Fruit fly (Drosophila melanogaster) whole organism, embryonic: ENCODE results near the gene Mvd.
A peak's percentile ranks its signal among the peaks of the same experiment; 100 is the strongest.

Source experiments
- Awh ChIP-seq: fragments of 200-800 bp; sonication (Bioruptor generic); IDR thresholded peaks from 2 replicates; pipeline ENCODE4, ENCODE4 v1.3.6; 2022; ENCODE audit warnings: missing biosample characterization, missing genetic modification characterization
- CG14667 ChIP-seq: fragments of 200-800 bp; sonication (Bioruptor generic); IDR thresholded peaks from 2 replicates; pipeline ENCODE4 v1.3.6; 2022; ENCODE audit warnings: missing biosample characterization, missing genetic modification characterization
- CG1603 ChIP-seq: fragments of 200-800 bp; sonication (Bioruptor generic); optimal IDR thresholded peaks from 2 replicates; lab custom pipeline; 2019; ENCODE audit warnings: missing biosample characterization, mild to moderate bottlenecking, missing genetic modification characterization, moderate library complexity
- CG16813 ChIP-seq: fragments of 200-800 bp; sonication (Bioruptor generic); IDR thresholded peaks from 3 replicates; pipeline ENCODE4 v1.3.6; 2022; ENCODE audit warnings: missing biosample characterization, missing genetic modification characterization; ENCODE audit not compliant: partially characterized antibody
- CG17802 ChIP-seq: fragments of 200-800 bp; sonication (Bioruptor generic); optimal IDR thresholded peaks from 2 replicates; lab custom pipeline; 2018; ENCODE audit warnings: missing biosample characterization, mild to moderate bottlenecking, missing genetic modification characterization, moderate library complexity
- CG18599 ChIP-seq: fragments of 200-800 bp; sonication (Bioruptor generic); optimal IDR thresholded peaks from 3 replicates; lab custom pipeline; 2017; ENCODE audit warnings: missing biosample characterization, missing genetic modification characterization, mild to moderate bottlenecking, moderate library complexity, missing genetic modification reagents
- CG18764 ChIP-seq: fragments of 200-800 bp; sonication (Bioruptor generic); optimal IDR thresholded peaks from 3 replicates; lab custom pipeline; 2016; ENCODE audit warnings: missing biosample characterization, missing genetic modification characterization
- CG2120 ChIP-seq: fragments of 200-800 bp; sonication (Bioruptor generic); optimal IDR thresholded peaks from 3 replicates; lab custom pipeline; 2016; ENCODE audit warnings: missing biosample characterization, missing genetic modification characterization
- CG2678 ChIP-seq: fragments of 200-800 bp; sonication (Bioruptor generic); optimal IDR thresholded peaks from 3 replicates; lab custom pipeline; 2019; ENCODE audit warnings: missing biosample characterization, mild to moderate bottlenecking, missing genetic modification characterization, moderate library complexity
- CG32532 ChIP-seq: fragments of 200-800 bp; sonication (Bioruptor generic); IDR thresholded peaks from 2 replicates; pipeline ENCODE4 v1.3.6; 2022; ENCODE audit warnings: missing biosample characterization, missing genetic modification characterization
- CG8290 ChIP-seq, 3 experiments: fragments of 200-800 bp; sonication (Bioruptor generic); optimal IDR thresholded peaks; 2 replicates each; lab custom pipeline; 2016 to 2019; ENCODE audit warnings: missing biosample characterization in 3 of 3, missing genetic modification characterization in 3 of 3, mild to moderate bottlenecking in 2 of 3, moderate library complexity in 1 of 3
- CG8944 ChIP-seq: fragments of 200-800 bp; sonication (Bioruptor generic); optimal IDR thresholded peaks from 3 replicates; lab custom pipeline; 2016; ENCODE audit warnings: missing biosample characterization, missing genetic modification characterization
- Ets97D ChIP-seq: fragments of 200-800 bp; sonication (Bioruptor generic); optimal IDR thresholded peaks from 3 replicates; lab custom pipeline; 2016; ENCODE audit warnings: missing biosample characterization, missing genetic modification characterization
- Fer1 ChIP-seq: fragments of 200-800 bp; sonication (Bioruptor generic); optimal IDR thresholded peaks from 2 replicates; lab custom pipeline; 2017; ENCODE audit warnings: missing biosample characterization, mild to moderate bottlenecking, missing genetic modification characterization
- Hr78 ChIP-seq, 2 experiments: fragments of 200-800 bp in 1 of 2; fragments of >200 bp in 1 of 2; sonication (Bioruptor generic) in 1 of 2; optimal IDR thresholded peaks; 2 replicates each; lab custom pipeline; 2017 to 2019; ENCODE audit warnings: missing biosample characterization in 2 of 2, missing genetic modification characterization in 2 of 2, mild to moderate bottlenecking in 1 of 2, moderate library complexity in 1 of 2
- Hsf ChIP-seq: fragments of 200-800 bp; sonication (Bioruptor generic); optimal IDR thresholded peaks from 3 replicates; lab custom pipeline; 2016; ENCODE audit warnings: missing biosample characterization, missing genetic modification characterization
- Lhr ChIP-seq: fragments of 200-800 bp; sonication (Bioruptor generic); optimal IDR thresholded peaks from 3 replicates; lab custom pipeline; 2017; ENCODE audit warnings: mild to moderate bottlenecking, missing biosample characterization, missing genetic modification reagents, missing genetic modification characterization
- Med ChIP-seq: fragments of 200-800 bp; sonication (Bioruptor generic); peaks from one replicate; lab custom pipeline; 2016; ENCODE audit warnings: missing biosample characterization, missing genetic modification characterization, mild to moderate bottlenecking, inconsistent platforms, moderate library complexity
- Meics ChIP-seq: fragments of 200-800 bp; sonication (Bioruptor generic); optimal IDR thresholded peaks from 2 replicates; lab custom pipeline; 2017; ENCODE audit warnings: missing biosample characterization, mild to moderate bottlenecking, missing genetic modification characterization
- Mrtf ChIP-seq: fragments of 200-800 bp; sonication (Bioruptor generic); IDR thresholded peaks from 3 replicates; pipeline ENCODE4 v1.3.6; 2022; ENCODE audit warnings: missing biosample characterization, missing genetic modification characterization
- Nf-YB ChIP-seq: fragments of 200-800 bp; sonication (Bioruptor generic); optimal IDR thresholded peaks from 3 replicates; lab custom pipeline; 2019; ENCODE audit warnings: missing biosample characterization, mild to moderate bottlenecking, missing genetic modification characterization, moderate library complexity
- Sox102F ChIP-seq: fragments of 200-800 bp; sonication (Bioruptor generic); optimal IDR thresholded peaks from 2 replicates; lab custom pipeline; 2018; ENCODE audit warnings: missing biosample characterization, mild to moderate bottlenecking, missing genetic modification characterization, moderate library complexity
- Ssrp ChIP-seq: fragments of 200-800 bp; sonication (Bioruptor generic); optimal IDR thresholded peaks from 2 replicates; lab custom pipeline; 2018; ENCODE audit warnings: missing biosample characterization, mild to moderate bottlenecking, missing genetic modification characterization, moderate library complexity
- Trl ChIP-seq, 3 experiments: fragments of >200 bp in 2 of 3; fragments of 200-800 bp in 1 of 3; sonication (Bioruptor generic) in 1 of 3; optimal IDR thresholded peaks; 2 replicates in 1 of 3; 3 replicates in 2 of 3; lab custom pipeline; 2016 to 2017; ENCODE audit warnings: missing biosample characterization in 1 of 3, missing genetic modification characterization in 1 of 3
- ac ChIP-seq: fragments of 200-800 bp; sonication (Bioruptor generic); optimal IDR thresholded peaks from 3 replicates; lab custom pipeline; 2017; ENCODE audit warnings: missing biosample characterization, mild to moderate bottlenecking, missing genetic modification characterization
- bab2 ChIP-seq: fragments of 200-800 bp; sonication (Bioruptor generic); optimal IDR thresholded peaks from 2 replicates; lab custom pipeline; 2016; ENCODE audit warnings: missing biosample characterization, missing genetic modification characterization
- crol ChIP-seq: fragments of 200-800 bp; sonication (Bioruptor generic); IDR thresholded peaks from 2 replicates; pipeline ENCODE4 v1.3.6; 2022; ENCODE audit warnings: missing biosample characterization, missing genetic modification characterization
- crp ChIP-seq, 2 experiments: fragments of 200-800 bp; sonication (Bioruptor generic); optimal IDR thresholded peaks; 2 replicates in 1 of 2; 3 replicates in 1 of 2; lab custom pipeline; 2017; ENCODE audit warnings: missing biosample characterization in 2 of 2, missing genetic modification characterization in 2 of 2, mild to moderate bottlenecking in 1 of 2, moderate library complexity in 1 of 2
- disco-r ChIP-seq: fragments of 200-800 bp; sonication (Bioruptor generic); optimal IDR thresholded peaks from 2 replicates; lab custom pipeline; 2016; ENCODE audit warnings: missing biosample characterization, missing genetic modification characterization
- esg ChIP-seq: fragments of 200-800 bp; sonication (Bioruptor generic); conservative IDR thresholded peaks from 2 replicates; pipeline ENCODE4 v1.3.6; 2022; ENCODE audit warnings: missing biosample characterization, missing genetic modification characterization
- exex ChIP-seq: fragments of 200-800 bp; sonication (Bioruptor generic); optimal IDR thresholded peaks from 4 replicates; lab custom pipeline; 2018; ENCODE audit warnings: missing biosample characterization, mild to moderate bottlenecking, missing genetic modification characterization, moderate library complexity
- grau ChIP-seq: fragments of 200-800 bp; optimal IDR thresholded peaks from 3 replicates; lab custom pipeline; 2019; ENCODE audit warnings: missing biosample characterization, mild to moderate bottlenecking, missing genetic modification characterization, moderate library complexity
- grn ChIP-seq: fragments of 200-800 bp; sonication (Bioruptor generic); optimal IDR thresholded peaks from 3 replicates; lab custom pipeline; 2017; ENCODE audit warnings: missing biosample characterization, missing genetic modification characterization
- ind ChIP-seq: fragments of 200-800 bp; sonication (Bioruptor generic); optimal IDR thresholded peaks from 3 replicates; lab custom pipeline; 2016; ENCODE audit warnings: missing biosample characterization, missing genetic modification characterization
- inv ChIP-seq: fragments of 200-800 bp; sonication (Bioruptor generic); IDR thresholded peaks from 2 replicates; pipeline ENCODE4 v1.3.6; 2022; ENCODE audit warnings: missing biosample characterization, missing genetic modification characterization; ENCODE audit not compliant: partially characterized antibody
- lab ChIP-seq: fragments of 200-800 bp; sonication (Bioruptor generic); optimal IDR thresholded peaks from 3 replicates; lab custom pipeline; 2017; ENCODE audit warnings: missing biosample characterization, missing genetic modification characterization, mild to moderate bottlenecking, moderate library complexity, missing genetic modification reagents
- lola ChIP-seq, 3 experiments: fragments of >200 bp in 2 of 3; fragments of 200-800 bp in 1 of 3; sonication (Bioruptor generic) in 1 of 3; optimal IDR thresholded peaks; 2 replicates each; lab custom pipeline; 2017 to 2019; ENCODE audit warnings: missing biosample characterization in 3 of 3, missing genetic modification characterization in 3 of 3, mild to moderate bottlenecking in 1 of 3, moderate library complexity in 1 of 3
- mirr ChIP-seq: fragments of 200-800 bp; sonication (Bioruptor generic); optimal IDR thresholded peaks from 3 replicates; lab custom pipeline; 2018; ENCODE audit warnings: missing biosample characterization, mild to moderate bottlenecking, missing genetic modification characterization
- nerfin-1 ChIP-seq: fragments of 200-800 bp; sonication (Bioruptor generic); optimal IDR thresholded peaks from 3 replicates; lab custom pipeline; 2019; ENCODE audit warnings: missing biosample characterization, mild to moderate bottlenecking, missing genetic modification characterization, moderate library complexity
- oc ChIP-seq: fragments of 200-800 bp; sonication (Bioruptor generic); optimal IDR thresholded peaks from 2 replicates; lab custom pipeline; 2018; ENCODE audit warnings: missing biosample characterization, mild to moderate bottlenecking, missing genetic modification characterization, moderate library complexity
- org-1 ChIP-seq: fragments of 200-800 bp; sonication (Bioruptor generic); optimal IDR thresholded peaks from 2 replicates; lab custom pipeline; 2017; ENCODE audit warnings: missing biosample characterization, missing genetic modification characterization
- otp ChIP-seq: fragments of 200-800 bp; sonication (Bioruptor generic); IDR thresholded peaks from 3 replicates; pipeline ENCODE4, ENCODE4 v1.3.6; 2022; ENCODE audit warnings: missing biosample characterization, missing genetic modification characterization
- pros ChIP-seq: fragments of 200-800 bp; sonication (Bioruptor generic); optimal IDR thresholded peaks from 3 replicates; lab custom pipeline; 2019; ENCODE audit warnings: missing biosample characterization, mild to moderate bottlenecking, missing genetic modification characterization, moderate library complexity
- rib ChIP-seq: fragments of 200-800 bp; sonication (Bioruptor generic); IDR thresholded peaks from 2 replicates; pipeline ENCODE4 v1.3.6; 2022; ENCODE audit warnings: missing biosample characterization, missing genetic modification characterization
- row ChIP-seq: fragments of 200-800 bp; sonication (Bioruptor generic); IDR thresholded peaks from 3 replicates; pipeline ENCODE4 v1.3.6; 2022; ENCODE audit warnings: missing biosample characterization, missing genetic modification characterization
- schlank ChIP-seq: fragments of 200-800 bp; sonication (Bioruptor generic); optimal IDR thresholded peaks from 2 replicates; lab custom pipeline; 2018; ENCODE audit warnings: missing biosample characterization, mild to moderate bottlenecking, missing genetic modification characterization
- tap ChIP-seq: fragments of 200-800 bp; optimal IDR thresholded peaks from 3 replicates; lab custom pipeline; 2019; ENCODE audit warnings: missing biosample characterization, mild to moderate bottlenecking, missing genetic modification characterization, moderate library complexity
- zen2 ChIP-seq: fragments of 200-800 bp; sonication (Bioruptor generic); IDR thresholded peaks from 3 replicates; pipeline ENCODE4 v1.3.6; 2022; ENCODE audit warnings: missing biosample characterization, missing genetic modification characterization; ENCODE audit not compliant: partially characterized antibody
- zfh2 ChIP-seq: fragments of 200-800 bp; sonication (Bioruptor generic); optimal IDR thresholded peaks from 2 replicates; lab custom pipeline; 2016; ENCODE audit warnings: missing biosample characterization, missing genetic modification characterization

The Mvd gene

dm6 chrX:15703720-15704206 lies 45.2 kb upstream of the Mvd start, which contains the start of the genes Pis and Hap40 (continued):
- TF ChIP-seq CG16813 (GFP tag; lab: Robert Waterston, UW) (no peak), ind (GFP tag; lab: Kevin White, UChicago) (peak; percentile 80), Hsf (GFP tag; lab: Kevin White, UChicago) (peak; percentile 77), Mrtf (peak; percentile 67), pros (GFP tag; lab: Kevin White, UChicago) (no peak), CG2678 (peak; percentile 80), crp (GFP tag; optimal IDR thresholded peaks at IDR 0.05; lab: Kevin White, UChicago) (peak in 1 of 2 experiments; percentile 48), tap (tag; lab: Kevin White, UChicago) (no peak), CG17802 (tag; lab: Kevin White, UChicago) (peak; percentile 77), oc (tag; lab: Kevin White, UChicago) (no peak), Nf-YB (GFP tag; lab: Kevin White, UChicago) (peak; percentile 29), zfh2 (GFP tag; lab: Kevin White, UChicago) (peak; percentile 60), Ets97D (GFP tag; lab: Kevin White, UChicago) (peak; percentile 44), ac (GFP tag; lab: Kevin White, UChicago) (no peak), Hr78 (GFP tag; optimal IDR thresholded peaks at IDR 0.05; lab: Kevin White, UChicago) (peak in 1 of 2 experiments; percentile 38), zen2 (no peak), grn (GFP tag; lab: Kevin White, UChicago) (no peak), schlank (tag; lab: Kevin White, UChicago) (peak; percentile 1), exex (tag; lab: Kevin White, UChicago) (no peak), CG18599 (GFP tag; lab: Kevin White, UChicago) (no peak), Awh (no peak), Lhr (peak; percentile 78), mirr (GFP tag; lab: Kevin White, UChicago) (no peak), lab (GFP tag; lab: Kevin White, UChicago) (no peak), CG8944 (peak; percentile 40), inv (GFP tag; lab: Robert Waterston, UW) (no peak), nerfin-1 (tag; lab: Kevin White, UChicago) (peak; percentile 54), disco-r (no peak), esg (peak; percentile 75), org-1 (GFP tag; lab: Kevin White, UChicago) (no peak)

- no peak for TF ChIP-seq CG18764 (GFP tag; lab: Kevin White, UChicago)
- TF ChIP-seq grau (tag; lab: Kevin White, UChicago), result peak; percentile 14
- no peak for TF ChIP-seq Ssrp (tag; lab: Kevin White, UChicago)
- peak; percentile 22 for TF ChIP-seq Meics (GFP tag; lab: Kevin White, UChicago)
- TF ChIP-seq Trl (optimal IDR thresholded peaks at IDR 0.05; lab: Kevin White, UChicago), result peak in 1 of 2 experiments; percentile 28
- no peak for TF ChIP-seq Trl (GFP tag; optimal IDR thresholded peaks at IDR 0.05; lab: Kevin White, UChicago)
- TF ChIP-seq Fer1 (GFP tag; lab: Kevin White, UChicago), result peak; percentile 13
- TF ChIP-seq CG2120 (GFP tag; lab: Kevin White, UChicago), result peak; percentile 8
- peak; percentile 8; the same call in 1 of the 2 replicates for TF ChIP-seq crol (GFP tag; lab: Robert Waterston, UW)
- no peak for TF ChIP-seq lola (GFP tag; optimal IDR thresholded peaks at IDR 0.05; lab: Kevin White, UChicago)
- TF ChIP-seq row (GFP tag; lab: Robert Waterston, UW), result peak; percentile 60
- no peak for TF ChIP-seq CG8290 (GFP tag; optimal IDR thresholded peaks at IDR 0.05; lab: Kevin White, UChicago)
- peak in 1 of 2 experiments; percentile 24 for TF ChIP-seq CG8290 (tag; optimal IDR thresholded peaks at IDR 0.05; lab: Kevin White, UChicago)
- TF ChIP-seq rib (GFP tag; lab: Robert Waterston, UW), result no peak
- peak; percentile 34; the same call in 1 of the 2 replicates for TF ChIP-seq CG32532 (GFP tag; lab: Robert Waterston, UW)
- peak; percentile 22 for TF ChIP-seq CG1603
- TF ChIP-seq bab2 (GFP tag; lab: Kevin White, UChicago), result no peak
- TF ChIP-seq Sox102F (GFP tag; lab: Kevin White, UChicago), result no peak
- TF ChIP-seq Med, result peak; percentile 80
- TF ChIP-seq CG14667, result no peak
- 0 out of 3 replicates have a peak, but pooled peaks have one; percentile 12 for TF ChIP-seq otp (GFP tag; lab: Robert Waterston, UW)
Observed at dm6 chrX:15709624-15709983, 39.4 kb upstream of the Mvd start.
